Worm (Caenorhabditis elegans) whole organism, young adult: ENCODE measurements around the gene ifbp-1.

ENCODE experiments used
- lsy-27 ChIP-seq: sonication (generic microtip); optimal IDR thresholded peaks from 2 replicates; lab custom pipeline; 2017; ENCODE audit warnings: missing genetic modification characterization, mild to moderate bottlenecking, missing compliant biosample characterization, antibody characterized with exemption, missing genotype, borderline replicate concordance; ENCODE audit not compliant: insufficient read depth
- repo-1 ChIP-seq: sonication (generic microtip); optimal IDR thresholded peaks from 2 replicates; lab custom pipeline; 2017; ENCODE audit warnings: mild to moderate bottlenecking, missing genetic modification characterization, missing compliant biosample characterization

ce11 chrV:13391378-13392258 lies 11.6 kb upstream of the ifbp-1 start, which contains the start of gene somi-1:
- TF ChIP-seq repo-1 (tag; lab: Kevin White, UChicago) (no peak), lsy-27 (no peak)
